Worm (Caenorhabditis elegans) whole organism, late embryonic: ENCODE measurements around the gene frpr-1.

ENCODE experiments used
- C08G9.2 ChIP-seq: sonication (generic microtip); optimal IDR thresholded peaks from 2 replicates; lab custom pipeline; 2016; ENCODE audit warnings: mild to moderate bottlenecking, missing genetic modification characterization, moderate library complexity, missing compliant biosample characterization
- F13H6.1 ChIP-seq: sonication (generic microtip); optimal IDR thresholded peaks from 2 replicates; lab custom pipeline; 2016; ENCODE audit warnings: missing genetic modification characterization, missing compliant biosample characterization
- T23F11.4 ChIP-seq: fragments of 200-800 bp; sonication (Bioruptor generic); optimal IDR thresholded peaks from 2 replicates; lab custom pipeline; 2018; ENCODE audit warnings: mild to moderate bottlenecking, missing genetic modification characterization, missing compliant biosample characterization
- ama-1 ChIP-seq: fragments of 150-350 bp; optimal IDR thresholded peaks from 2 replicates; lab custom pipeline; 2014
- ceh-18 ChIP-seq: sonication (generic microtip); optimal IDR thresholded peaks from 2 replicates; lab custom pipeline; 2016; ENCODE audit warnings: missing genetic modification characterization, missing compliant biosample characterization
- ceh-2 ChIP-seq: sonication (generic microtip); optimal IDR thresholded peaks from 2 replicates; lab custom pipeline; 2016; ENCODE audit warnings: missing genotype, missing genetic modification characterization, missing compliant biosample characterization
- ceh-22 ChIP-seq: sonication (generic microtip); optimal IDR thresholded peaks from 2 replicates; lab custom pipeline; 2017; ENCODE audit warnings: missing biosample characterization, missing genetic modification characterization
- ceh-24 ChIP-seq: sonication (generic microtip); optimal IDR thresholded peaks from 2 replicates; lab custom pipeline; 2016; ENCODE audit warnings: mild to moderate bottlenecking, missing genetic modification characterization, missing compliant biosample characterization
- ceh-31 ChIP-seq: sonication (generic microtip); optimal IDR thresholded peaks from 2 replicates; lab custom pipeline; 2016; ENCODE audit warnings: missing genetic modification characterization, missing compliant biosample characterization
- ceh-34 ChIP-seq: sonication (generic microtip); optimal IDR thresholded peaks from 2 replicates; lab custom pipeline; 2016; ENCODE audit warnings: mild to moderate bottlenecking, missing genetic modification characterization, missing compliant biosample characterization
- ceh-45 ChIP-seq: fragments of 200-800 bp; sonication (Bioruptor generic); IDR thresholded peaks from 2 replicates; pipeline ENCODE4 v1.3.6; 2022; ENCODE audit warnings: missing genetic modification reagents, missing genetic modification characterization, missing compliant biosample characterization
- ceh-48 ChIP-seq: sonication (generic microtip); optimal IDR thresholded peaks from 2 replicates; lab custom pipeline; 2016; ENCODE audit warnings: missing genetic modification characterization, inconsistent platforms, missing compliant biosample characterization
- ceh-6 ChIP-seq: fragments of 200-800 bp; sonication (Bioruptor generic); optimal IDR thresholded peaks from 2 replicates; lab custom pipeline; 2018; ENCODE audit warnings: mild to moderate bottlenecking, missing genetic modification characterization, missing compliant biosample characterization
- ceh-9 ChIP-seq: sonication (generic microtip); optimal IDR thresholded peaks from 2 replicates; lab custom pipeline; 2016; ENCODE audit warnings: mild to moderate bottlenecking, missing genetic modification characterization, inconsistent platforms, missing compliant biosample characterization
- dmd-4 ChIP-seq: sonication (generic microtip); optimal IDR thresholded peaks from 2 replicates; lab custom pipeline; 2016; ENCODE audit warnings: borderline replicate concordance, missing genetic modification characterization, missing compliant biosample characterization
- dve-1 ChIP-seq: sonication (generic microtip); optimal IDR thresholded peaks from 2 replicates; lab custom pipeline; 2017; ENCODE audit warnings: antibody characterized with exemption, mild to moderate bottlenecking, missing genetic modification characterization, missing compliant biosample characterization
- elt-2 ChIP-seq: sonication (generic microtip); optimal IDR thresholded peaks from 2 replicates; lab custom pipeline; 2016; ENCODE audit warnings: missing genetic modification reagents, missing genetic modification characterization, missing compliant biosample characterization
- elt-4 ChIP-seq: sonication (generic microtip); optimal IDR thresholded peaks from 2 replicates; lab custom pipeline; 2016; ENCODE audit warnings: missing genetic modification characterization, missing compliant biosample characterization
- ets-4 ChIP-seq: sonication (generic microtip); optimal IDR thresholded peaks from 2 replicates; lab custom pipeline; 2016; ENCODE audit warnings: missing genetic modification characterization, missing compliant biosample characterization
- fax-1 ChIP-seq: sonication (generic microtip); optimal IDR thresholded peaks from 2 replicates; lab custom pipeline; 2016; ENCODE audit warnings: missing genotype, missing genetic modification characterization, missing compliant biosample characterization
- fkh-10 ChIP-seq: fragments of 150-350 bp; optimal IDR thresholded peaks from 2 replicates; lab custom pipeline; 2014; ENCODE audit warnings: missing biosample characterization, missing genetic modification reagents, missing genetic modification characterization
- gmeb-2 ChIP-seq: sonication (generic microtip); optimal IDR thresholded peaks from 2 replicates; lab custom pipeline; 2016; ENCODE audit warnings: missing genetic modification characterization, inconsistent platforms, missing compliant biosample characterization
- hlh-13 ChIP-seq: fragments of 200-800 bp; sonication (Bioruptor generic); optimal IDR thresholded peaks from 2 replicates; lab custom pipeline; 2018; ENCODE audit warnings: mild to moderate bottlenecking, missing genetic modification characterization, missing compliant biosample characterization
- hlh-15 ChIP-seq: sonication (generic microtip); optimal IDR thresholded peaks from 2 replicates; lab custom pipeline; 2016; ENCODE audit warnings: missing genetic modification characterization, missing compliant biosample characterization
- hlh-30 ChIP-seq: sonication (generic microtip); optimal IDR thresholded peaks from 2 replicates; lab custom pipeline; 2017; ENCODE audit warnings: antibody characterized with exemption, missing genetic modification characterization, missing compliant biosample characterization; ENCODE audit not compliant: insufficient read depth
- madf-2 ChIP-seq: sonication (generic microtip); optimal IDR thresholded peaks from 2 replicates; lab custom pipeline; 2017; ENCODE audit warnings: missing genetic modification characterization, missing compliant biosample characterization
- mec-3 ChIP-seq: sonication (generic microtip); optimal IDR thresholded peaks from 2 replicates; lab custom pipeline; 2016; ENCODE audit warnings: borderline replicate concordance, missing genetic modification characterization, missing compliant biosample characterization
- nfya-1 ChIP-seq: sonication (generic microtip); optimal IDR thresholded peaks from 2 replicates; lab custom pipeline; 2017; ENCODE audit warnings: missing genetic modification characterization, mild to moderate bottlenecking, missing compliant biosample characterization, antibody characterized with exemption, moderate library complexity
- nhr-11 ChIP-seq: fragments of 150-350 bp; optimal IDR thresholded peaks from 2 replicates; lab custom pipeline; 2014; ENCODE audit warnings: missing biosample characterization, missing genetic modification characterization
- ref-2 ChIP-seq: sonication (generic microtip); optimal IDR thresholded peaks from 2 replicates; lab custom pipeline; 2016; ENCODE audit warnings: missing genetic modification characterization, missing compliant biosample characterization
- sdc-2 ChIP-seq: sonication (generic microtip); optimal IDR thresholded peaks from 2 replicates; lab custom pipeline; 2016; ENCODE audit warnings: missing genotype, missing genetic modification characterization, missing compliant biosample characterization
- sox-2 ChIP-seq: fragments of 200-800 bp; sonication (Bioruptor generic); IDR thresholded peaks from 2 replicates; pipeline ENCODE4 v1.3.6; 2022; ENCODE audit warnings: missing genetic modification reagents, missing genetic modification characterization, missing compliant biosample characterization
- sox-4 ChIP-seq: sonication (generic microtip); optimal IDR thresholded peaks from 2 replicates; lab custom pipeline; 2017; ENCODE audit warnings: mild to moderate bottlenecking, missing genetic modification characterization, inconsistent platforms, missing compliant biosample characterization
- syd-9 ChIP-seq: sonication (generic microtip); optimal IDR thresholded peaks from 2 replicates; lab custom pipeline; 2016; ENCODE audit warnings: mild to moderate bottlenecking, missing genetic modification characterization, moderate library complexity, missing compliant biosample characterization
- tbx-2 ChIP-seq: sonication (generic microtip); optimal IDR thresholded peaks from 2 replicates; lab custom pipeline; 2016; ENCODE audit warnings: missing genetic modification characterization, missing compliant biosample characterization
- tbx-7 ChIP-seq: sonication (generic microtip); optimal IDR thresholded peaks from 2 replicates; lab custom pipeline; 2016; ENCODE audit warnings: missing genotype, missing genetic modification characterization, missing compliant biosample characterization
- ttx-3 ChIP-seq: sonication (generic microtip); optimal IDR thresholded peaks from 2 replicates; lab custom pipeline; 2016; ENCODE audit warnings: missing genetic modification reagents, missing genetic modification characterization, missing compliant biosample characterization
- unc-3 ChIP-seq, 2 experiments: fragments of 200-800 bp in 1 of 2; sonication (Bioruptor generic) in 1 of 2; sonication (generic microtip) in 1 of 2; conservative IDR thresholded peaks in 1 of 2; optimal IDR thresholded peaks in 1 of 2; 2 replicates each; pipeline versions ENCODE4 v1.3.6 to Lab custom; 2016 to 2022; ENCODE audit warnings: missing compliant biosample characterization in 2 of 2, missing genetic modification characterization in 2 of 2, missing genetic modification reagents in 1 of 2
- unc-42 ChIP-seq: sonication (generic microtip); optimal IDR thresholded peaks from 2 replicates; lab custom pipeline; 2016; ENCODE audit warnings: missing genotype, missing genetic modification characterization, missing compliant biosample characterization
- unc-55 ChIP-seq: sonication (generic microtip); optimal IDR thresholded peaks from 2 replicates; lab custom pipeline; 2017; ENCODE audit warnings: missing biosample characterization, missing genetic modification reagents, missing genetic modification characterization
- unc-86 ChIP-seq: sonication (generic microtip); optimal IDR thresholded peaks from 2 replicates; lab custom pipeline; 2016; ENCODE audit warnings: missing genetic modification characterization, missing compliant biosample characterization
- zip-5 ChIP-seq: sonication (generic microtip); optimal IDR thresholded peaks from 2 replicates; lab custom pipeline; 2016; ENCODE audit warnings: missing genetic modification characterization, missing compliant biosample characterization

The frpr-1 gene

ce11 chrX:8160016-8160415 is 30.6 kb upstream of the frpr-1 start:
- TF ChIP-seq ceh-31 (tag; lab: Kevin White, UChicago): peak; percentile 32
- peak; percentile 57 for TF ChIP-seq ama-1 (lab: Kevin White, UChicago)
- TF ChIP-seq sox-4: no peak
- TF ChIP-seq hlh-30 (tag; lab: Kevin White, UChicago): peak; percentile 73
- TF ChIP-seq mec-3 (tag; lab: Kevin White, UChicago): no peak
- TF ChIP-seq, all 69 proteins: peak for 3

ce11 chrX:8158975-8159813 is 29.8 kb upstream of the frpr-1 start, which contains the start of gene hil-3:
TSS of gene hil-3 (plus strand) at chrX:8159169.
- TF ChIP-seq unc-3 (GFP tag; conservative IDR thresholded peaks at IDR 0.05; lab: Robert Waterston, UW) (no peak), unc-3 (tag; optimal IDR thresholded peaks at IDR 0.05; lab: Kevin White, UChicago) (no peak), hlh-13 (no peak), tbx-2 (peak; percentile 36), zip-5 (tag; lab: Kevin White, UChicago) (no peak), ceh-24 (no peak), ceh-2 (no peak), ama-1 (lab: Kevin White, UChicago) (peak; percentile 46), tbx-7 (tag; lab: Kevin White, UChicago) (peak; percentile 9), ets-4 (tag; lab: Kevin White, UChicago) (no peak), ceh-6 (GFP tag; lab: Kevin White, UChicago) (no peak), ref-2 (tag; lab: Kevin White, UChicago) (peak; percentile 56), ceh-34 (tag; lab: Kevin White, UChicago) (no peak), sdc-2 (tag; lab: Kevin White, UChicago) (peak; percentile 19), gmeb-2 (no peak), elt-4 (tag; lab: Kevin White, UChicago) (no peak), ceh-31 (tag; lab: Kevin White, UChicago) (peak; percentile 26), dve-1 (no peak)
- TF ChIP-seq, all 69 proteins: peak for 6

ce11 chrX:8157132-8157531 is 27.7 kb upstream of the frpr-1 start:
- TF ChIP-seq ceh-6 (GFP tag; lab: Kevin White, UChicago) (no peak), fax-1 (tag; lab: Kevin White, UChicago) (no peak), nhr-11 (tag; lab: Kevin White, UChicago) (no peak), unc-86 (no peak), unc-55 (GFP tag; lab: Kevin White, UChicago) (peak; percentile 28), C08G9.2 (tag; lab: Kevin White, UChicago) (no peak), sdc-2 (tag; lab: Kevin White, UChicago) (peak; percentile 5), unc-42 (peak; percentile 23), fkh-10 (GFP tag; lab: Kevin White, UChicago) (no peak), nfya-1 (peak; percentile 47), tbx-2 (peak; percentile 62), syd-9 (no peak), hlh-15 (tag; lab: Kevin White, UChicago) (no peak), ceh-18 (peak; percentile 23), ceh-31 (tag; lab: Kevin White, UChicago) (peak; percentile 56), unc-3 (GFP tag; conservative IDR thresholded peaks at IDR 0.05; lab: Robert Waterston, UW) (no peak), unc-3 (tag; optimal IDR thresholded peaks at IDR 0.05; lab: Kevin White, UChicago) (no peak)

ce11 chrX:8156502-8156901 is 27.1 kb upstream of the frpr-1 start:
- TF ChIP-seq sox-4 (no peak), ceh-45 (GFP tag; lab: Robert Waterston, UW) (0 out of 2 replicates have a peak, but pooled peaks have one; percentile 17)

ce11 chrX:8155969-8156368 is 26.5 kb upstream of the frpr-1 start:
- TF ChIP-seq ceh-45 (GFP tag; lab: Robert Waterston, UW) (peak; percentile 86), ttx-3 (tag; lab: Kevin White, UChicago) (peak; percentile 86), ceh-24 (peak; percentile 75), ama-1 (lab: Kevin White, UChicago) (no peak), T23F11.4 (GFP tag; lab: Kevin White, UChicago) (peak; percentile 86), madf-2 (peak; percentile 70), ceh-22 (tag; lab: Kevin White, UChicago) (no peak), nfya-1 (peak; percentile 7), F13H6.1 (tag; lab: Kevin White, UChicago) (peak; percentile 70), elt-2 (tag; lab: Kevin White, UChicago) (peak; percentile 92), ceh-48 (tag; lab: Kevin White, UChicago) (peak; percentile 61), sox-2 (GFP tag; lab: Robert Waterston, UW) (peak; percentile 91), dmd-4 (tag; lab: Kevin White, UChicago) (peak; percentile 80), ceh-9 (tag; lab: Kevin White, UChicago) (peak; percentile 76), tbx-7 (tag; lab: Kevin White, UChicago) (no peak), unc-86 (peak; percentile 15)
